Worm (Caenorhabditis elegans) whole organism, L3 larva: ENCODE data around the gene F16G10.6.
A peak's percentile ranks its signal among the peaks of the same experiment; 100 is the strongest.

Source experiments
- R02D3.7 ChIP-seq: fragments of 150-350 bp; optimal IDR thresholded peaks from 2 replicates; lab custom pipeline; 2014; ENCODE audit warnings: missing biosample characterization, missing genetic modification characterization
- ZK546.5 ChIP-seq: sonication (generic microtip); optimal IDR thresholded peaks from 2 replicates; lab custom pipeline; 2017; ENCODE audit warnings: missing biosample characterization, missing genetic modification characterization
- aly-2 ChIP-seq: fragments of 150-350 bp; optimal IDR thresholded peaks from 2 replicates; lab custom pipeline; 2014; ENCODE audit warnings: missing biosample characterization, missing genetic modification characterization
- ama-1 ChIP-seq: fragments of 150-350 bp; optimal IDR thresholded peaks from 2 replicates; lab custom pipeline; 2018
- ceh-16 ChIP-seq: sonication (generic microtip); optimal IDR thresholded peaks from 2 replicates; lab custom pipeline; 2017; ENCODE audit warnings: missing biosample characterization, missing genetic modification characterization
- ceh-28 ChIP-seq: fragments of 150-350 bp; optimal IDR thresholded peaks from 2 replicates; lab custom pipeline; 2014; ENCODE audit warnings: missing biosample characterization, missing genetic modification reagents, missing genetic modification characterization
- ceh-82 ChIP-seq: fragments of 150-350 bp; optimal IDR thresholded peaks from 2 replicates; lab custom pipeline; 2014; ENCODE audit warnings: missing biosample characterization, missing genetic modification characterization
- ceh-9 ChIP-seq: sonication (generic microtip); optimal IDR thresholded peaks from 2 replicates; lab custom pipeline; 2018; ENCODE audit warnings: missing biosample characterization, missing genetic modification characterization
- egl-5 ChIP-seq: fragments of 150-350 bp; optimal IDR thresholded peaks from 2 replicates; lab custom pipeline; 2017; ENCODE audit warnings: missing biosample characterization, missing genetic modification reagents, missing genetic modification characterization, inconsistent platforms
- elt-1 ChIP-seq: fragments of 150-350 bp; optimal IDR thresholded peaks from 2 replicates; lab custom pipeline; 2014; ENCODE audit warnings: missing biosample characterization, missing genetic modification characterization
- elt-2 ChIP-seq: sonication (generic microtip); optimal IDR thresholded peaks from 2 replicates; lab custom pipeline; 2016; ENCODE audit warnings: missing genetic modification reagents, mild to moderate bottlenecking, missing genetic modification characterization, missing compliant biosample characterization
- elt-3 ChIP-seq, 3 experiments: fragments of 150-350 bp in 1 of 3; sonication (generic microtip) in 2 of 3; optimal IDR thresholded peaks; 2 replicates in 2 of 3; 4 replicates in 1 of 3; lab custom pipeline; 2014 to 2017; ENCODE audit warnings: missing biosample characterization in 3 of 3, missing genetic modification characterization in 3 of 3
- eor-1 ChIP-seq, 2 experiments: fragments of 150-350 bp; optimal IDR thresholded peaks; 2 replicates each; lab custom pipeline; 2014 to 2018; ENCODE audit warnings: missing biosample characterization in 2 of 2, missing genetic modification characterization in 2 of 2
- fkh-10 ChIP-seq: sonication (generic microtip); optimal IDR thresholded peaks from 2 replicates; lab custom pipeline; 2017; ENCODE audit warnings: missing biosample characterization, missing genetic modification reagents, missing genetic modification characterization
- fkh-2 ChIP-seq: fragments of 150-350 bp; optimal IDR thresholded peaks from 2 replicates; lab custom pipeline; 2014; ENCODE audit warnings: missing biosample characterization, missing genetic modification reagents, missing genetic modification characterization
- fos-1 ChIP-seq: fragments of 150-350 bp; optimal IDR thresholded peaks from 2 replicates; lab custom pipeline; 2014; ENCODE audit warnings: missing biosample characterization, missing genetic modification characterization
- hmg-11 ChIP-seq: sonication (generic microtip); optimal IDR thresholded peaks from 2 replicates; lab custom pipeline; 2016; ENCODE audit warnings: missing genetic modification characterization, missing compliant biosample characterization
- jun-1 ChIP-seq: fragments of 150-350 bp; optimal IDR thresholded peaks from 2 replicates; lab custom pipeline; 2014; ENCODE audit warnings: missing biosample characterization, missing genetic modification reagents, missing genetic modification characterization
- lin-15B ChIP-seq: fragments of 150-350 bp; optimal IDR thresholded peaks from 2 replicates; lab custom pipeline; 2014; ENCODE audit warnings: missing biosample characterization, missing genetic modification characterization
- lin-39 ChIP-seq: fragments of 150-350 bp; optimal IDR thresholded peaks from 2 replicates; lab custom pipeline; 2018; ENCODE audit warnings: missing biosample characterization, missing genetic modification reagents, missing genetic modification characterization
- lsy-12 ChIP-seq: sonication (generic microtip); optimal IDR thresholded peaks from 2 replicates; lab custom pipeline; 2016; ENCODE audit warnings: mild to moderate bottlenecking, missing genetic modification characterization, missing compliant biosample characterization
- mdl-1 ChIP-seq: fragments of 150-350 bp; optimal IDR thresholded peaks from 2 replicates; lab custom pipeline; 2014; ENCODE audit warnings: missing biosample characterization, missing genetic modification characterization
- mml-1 ChIP-seq: fragments of 150-350 bp; sonication (generic microtip); optimal IDR thresholded peaks from 3 replicates; lab custom pipeline; 2014; ENCODE audit warnings: missing biosample characterization, missing genetic modification characterization
- nfya-1 ChIP-seq: sonication (generic microtip); optimal IDR thresholded peaks from 2 replicates; lab custom pipeline; 2017; ENCODE audit warnings: missing genetic modification characterization, mild to moderate bottlenecking, missing compliant biosample characterization, antibody characterized with exemption, moderate library complexity; ENCODE audit not compliant: insufficient read depth
- nhr-11 ChIP-seq: fragments of 150-350 bp; optimal IDR thresholded peaks from 2 replicates; lab custom pipeline; 2014; ENCODE audit warnings: missing biosample characterization, missing genetic modification characterization
- nhr-12 ChIP-seq: fragments of 150-350 bp; optimal IDR thresholded peaks from 2 replicates; lab custom pipeline; 2014; ENCODE audit warnings: missing biosample characterization, missing genetic modification characterization
- nhr-237 ChIP-seq: fragments of 150-350 bp; optimal IDR thresholded peaks from 2 replicates; lab custom pipeline; 2014; ENCODE audit warnings: missing biosample characterization, missing genetic modification characterization
- nhr-25 ChIP-seq: sonication (generic microtip); optimal IDR thresholded peaks from 2 replicates; lab custom pipeline; 2017; ENCODE audit warnings: missing biosample characterization, missing genetic modification characterization
- nhr-43 ChIP-seq: sonication (generic microtip); optimal IDR thresholded peaks from 2 replicates; lab custom pipeline; 2016; ENCODE audit warnings: mild to moderate bottlenecking, missing genetic modification characterization, missing compliant biosample characterization; ENCODE audit not compliant: poor library complexity, severe bottlenecking
- nhr-67 ChIP-seq: fragments of 150-350 bp; optimal IDR thresholded peaks from 2 replicates; lab custom pipeline; 2014; ENCODE audit warnings: missing biosample characterization, missing genetic modification characterization
- nhr-76 ChIP-seq: fragments of 150-350 bp; sonication (generic microtip); optimal IDR thresholded peaks from 5 replicates; lab custom pipeline; 2014; ENCODE audit warnings: missing biosample characterization, missing genetic modification characterization
- nhr-77 ChIP-seq: fragments of 150-350 bp; optimal IDR thresholded peaks from 2 replicates; lab custom pipeline; 2014; ENCODE audit warnings: missing biosample characterization, missing genetic modification characterization
- pha-4 ChIP-seq: fragments of 150-350 bp; optimal IDR thresholded peaks from 2 replicates; lab custom pipeline; 2014; ENCODE audit warnings: missing biosample characterization, missing genetic modification reagents, missing genetic modification characterization
- sea-2 ChIP-seq: fragments of 150-350 bp; sonication (generic microtip); optimal IDR thresholded peaks from 4 replicates; lab custom pipeline; 2014; ENCODE audit warnings: missing biosample characterization, missing genetic modification reagents, missing genetic modification characterization
- skn-1 ChIP-seq: fragments of 150-350 bp; optimal IDR thresholded peaks from 2 replicates; lab custom pipeline; 2014; ENCODE audit warnings: missing biosample characterization, missing genetic modification characterization
- tbx-2 ChIP-seq: sonication (generic microtip); optimal IDR thresholded peaks from 2 replicates; lab custom pipeline; 2016; ENCODE audit warnings: mild to moderate bottlenecking, missing genetic modification characterization, missing compliant biosample characterization
- unc-39 ChIP-seq: sonication (generic microtip); optimal IDR thresholded peaks from 4 replicates; lab custom pipeline; 2017; ENCODE audit warnings: missing biosample characterization, missing genetic modification characterization
- unc-62 ChIP-seq: fragments of 150-350 bp; sonication (generic microtip); optimal IDR thresholded peaks from 4 replicates; lab custom pipeline; 2014; ENCODE audit warnings: missing biosample characterization, missing genetic modification reagents, missing genetic modification characterization
- ztf-11 ChIP-seq: fragments of 150-350 bp; optimal IDR thresholded peaks from 2 replicates; lab custom pipeline; 2014; ENCODE audit warnings: missing biosample characterization, missing genetic modification characterization
- ztf-4 ChIP-seq: fragments of 150-350 bp; optimal IDR thresholded peaks from 2 replicates; lab custom pipeline; 2014; ENCODE audit warnings: missing biosample characterization, missing genetic modification characterization

Gene F16G10.6

ce11 chrII:2399810-2400209 lies 22.2 kb upstream of the F16G10.6 start:
- TF ChIP-seq nhr-25 (tag; lab: Kevin White, UChicago) = no peak
- TF ChIP-seq nhr-43 = peak; percentile 86
- TF ChIP-seq lsy-12 (tag; lab: Kevin White, UChicago) = no peak
- TF ChIP-seq pha-4 (tag; lab: Kevin White, UChicago) = no peak
- peak; percentile 14 to 96 (median 93) for TF ChIP-seq elt-3 (tag; optimal IDR thresholded peaks at IDR 0.05; lab: Kevin White, UChicago)
- TF ChIP-seq lin-39 (tag; lab: Kevin White, UChicago) = no peak
- TF ChIP-seq unc-39 (tag; lab: Kevin White, UChicago) = no peak
- TF ChIP-seq egl-5 (tag; lab: Kevin White, UChicago) = no peak
- TF ChIP-seq skn-1 (tag; lab: Kevin White, UChicago) = no peak
- TF ChIP-seq fos-1 = no peak
- TF ChIP-seq, all 47 proteins: peak for 2

DNA sequence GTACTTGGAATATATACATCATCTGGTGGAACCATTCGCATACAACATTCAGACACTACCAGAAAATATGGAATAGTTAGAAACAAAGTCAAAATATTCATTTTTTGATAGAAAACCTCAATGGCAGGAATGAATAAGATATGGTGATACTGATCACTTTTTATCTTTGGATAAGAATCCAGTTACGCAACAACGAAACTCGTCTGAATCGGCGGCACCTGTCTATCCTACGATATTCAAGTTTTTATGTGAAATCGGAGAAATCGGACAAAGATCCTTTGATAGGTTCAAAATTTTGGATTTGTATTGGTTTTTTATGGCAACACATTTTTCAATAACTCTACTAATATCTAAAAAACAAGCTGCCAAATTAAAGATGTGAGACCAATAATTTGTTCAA lies 21.2 kb upstream of the F16G10.6 start, which contains the start of gene F16G10.14:
TSS of gene F16G10.14 (minus strand) at position 101 of the 400 bp plus-strand sequence.
- TF ChIP-seq elt-1 (no peak), sea-2 (GFP tag; lab: Kevin White, UChicago) (no peak), ZK546.5 (no peak), eor-1 (tag; optimal IDR thresholded peaks at IDR 0.05; lab: Kevin White, UChicago) (no peak), nfya-1 (no peak), unc-39 (tag; lab: Kevin White, UChicago) (no peak), ceh-28 (no peak), nhr-237 (tag; lab: Kevin White, UChicago) (no peak), nhr-25 (tag; lab: Kevin White, UChicago) (no peak), tbx-2 (no peak), fkh-10 (GFP tag; lab: Kevin White, UChicago) (no peak), ceh-82 (tag; lab: Kevin White, UChicago) (no peak), R02D3.7 (no peak)
- TF ChIP-seq, all 47 proteins: peak for 0

DNA sequence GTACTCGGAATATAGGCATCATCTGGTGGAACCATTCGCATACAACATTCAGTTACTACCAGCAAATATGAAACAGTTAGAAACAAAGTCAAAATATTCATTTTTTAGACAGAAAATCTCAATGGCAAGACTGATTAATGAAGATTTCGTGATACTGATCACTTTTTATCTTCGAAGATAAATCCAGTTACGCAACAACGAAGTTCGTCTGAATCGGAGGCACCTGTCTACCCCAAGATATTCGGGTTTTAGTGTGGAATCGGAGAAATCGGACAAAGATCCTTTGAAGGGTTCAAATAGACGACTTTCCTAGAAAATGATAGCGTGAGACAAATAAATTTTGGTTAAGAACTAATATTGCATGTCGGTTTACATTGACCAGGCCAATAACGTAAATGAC lies 18.2 kb upstream of the F16G10.6 start, which contains the start of gene F16G10.13:
TSS of gene F16G10.13 (minus strand) at position 101 of the 400 bp plus-strand sequence.
- no peak for TF ChIP-seq fkh-2 (tag; lab: Kevin White, UChicago)
- TF ChIP-seq skn-1 (tag; lab: Kevin White, UChicago) = no peak
- TF ChIP-seq nhr-25 (tag; lab: Kevin White, UChicago) = no peak
- no peak for TF ChIP-seq unc-62 (GFP tag; lab: Kevin White, UChicago)
- TF ChIP-seq nhr-11 (tag; lab: Kevin White, UChicago) = no peak
- TF ChIP-seq ztf-11 (tag; lab: Kevin White, UChicago) = no peak
- TF ChIP-seq nfya-1 = no peak
- no peak for TF ChIP-seq ztf-4 (tag; lab: Kevin White, UChicago)
- no peak for TF ChIP-seq elt-2 (tag; lab: Kevin White, UChicago)
- no peak for TF ChIP-seq elt-1
- no peak for TF ChIP-seq fos-1
- no peak for TF ChIP-seq nhr-76 (tag; lab: Kevin White, UChicago)
- TF ChIP-seq unc-39 (tag; lab: Kevin White, UChicago) = no peak
- TF ChIP-seq ceh-16 (tag; lab: Kevin White, UChicago) = no peak
- TF ChIP-seq ceh-9 (tag; lab: Kevin White, UChicago) = no peak
- TF ChIP-seq R02D3.7 = no peak
- TF ChIP-seq lin-15B (tag; lab: Kevin White, UChicago) = no peak
- no peak for TF ChIP-seq nhr-12 (tag; lab: Kevin White, UChicago)

DNA sequence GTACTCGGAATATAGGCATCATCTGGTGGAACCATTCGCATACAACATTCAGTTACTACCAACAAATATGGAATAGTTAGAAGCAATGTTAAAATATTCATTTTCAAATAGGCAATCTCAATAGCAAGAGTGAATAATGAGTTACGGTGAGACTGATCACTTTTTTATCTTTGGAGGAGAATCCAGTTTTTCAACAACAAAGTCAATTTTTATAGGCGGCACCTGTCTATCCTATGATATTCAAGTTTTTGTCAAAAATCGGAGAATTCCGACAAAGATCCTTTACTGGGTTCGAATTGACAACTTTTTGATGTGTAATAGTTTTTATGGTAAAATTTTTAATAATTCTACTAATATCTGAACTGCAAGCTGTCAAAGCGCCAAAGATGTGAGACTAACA lies 16.2 kb upstream of the F16G10.6 start, which contains the start of gene F16G10.11:
TSS of gene F16G10.11 (minus strand) at position 101 of the 400 bp plus-strand sequence.
- TF ChIP-seq jun-1 (no peak), unc-39 (tag; lab: Kevin White, UChicago) (no peak), pha-4 (tag; lab: Kevin White, UChicago) (no peak), elt-3 (tag; optimal IDR thresholded peaks at IDR 0.05; lab: Kevin White, UChicago) (no peak), eor-1 (tag; optimal IDR thresholded peaks at IDR 0.05; lab: Kevin White, UChicago) (no peak)

ce11 chrII:2390884-2391283 lies 13.2 kb upstream of the F16G10.6 start, which contains the start of gene F16G10.10:
Gene F16G10.10, minus strand, starts transcription at chrII:2390984.
- TF ChIP-seq nhr-25 (tag; lab: Kevin White, UChicago) = no peak
- TF ChIP-seq hmg-11 (tag; lab: Kevin White, UChicago) = no peak
- TF ChIP-seq tbx-2 = no peak
- TF ChIP-seq aly-2 = no peak
- no peak for TF ChIP-seq ZK546.5
- no peak for TF ChIP-seq ztf-11 (tag; lab: Kevin White, UChicago)
- no peak for TF ChIP-seq mdl-1 (tag; lab: Kevin White, UChicago)
- TF ChIP-seq ama-1 (lab: Kevin White, UChicago) = no peak
- TF ChIP-seq nhr-77 (tag; lab: Kevin White, UChicago) = no peak
- no peak for TF ChIP-seq nhr-11 (tag; lab: Kevin White, UChicago)
- TF ChIP-seq sea-2 (GFP tag; lab: Kevin White, UChicago) = no peak
- no peak for TF ChIP-seq egl-5 (tag; lab: Kevin White, UChicago)
- no peak for TF ChIP-seq nfya-1
- no peak for TF ChIP-seq elt-3 (tag; optimal IDR thresholded peaks at IDR 0.05; lab: Kevin White, UChicago)
- no peak for TF ChIP-seq fkh-10 (GFP tag; lab: Kevin White, UChicago)
- TF ChIP-seq nhr-67 (tag; lab: Kevin White, UChicago) = no peak
- no peak for TF ChIP-seq mml-1
- TF ChIP-seq jun-1 = no peak
